Worm (Caenorhabditis elegans) whole organism, L4 larva: ENCODE data around the gene K12H4.5.

Experiments
- nhr-28 ChIP-seq: fragments of 150-350 bp; optimal IDR thresholded peaks from 2 replicates; lab custom pipeline; 2014; ENCODE audit warnings: missing biosample characterization, missing genetic modification characterization
- zip-11 ChIP-seq: fragments of 200-800 bp; sonication (Bioruptor generic); IDR thresholded peaks from 2 replicates; pipeline ENCODE4 v1.3.6; 2022; ENCODE audit warnings: missing genetic modification characterization, missing compliant biosample characterization

DNA sequence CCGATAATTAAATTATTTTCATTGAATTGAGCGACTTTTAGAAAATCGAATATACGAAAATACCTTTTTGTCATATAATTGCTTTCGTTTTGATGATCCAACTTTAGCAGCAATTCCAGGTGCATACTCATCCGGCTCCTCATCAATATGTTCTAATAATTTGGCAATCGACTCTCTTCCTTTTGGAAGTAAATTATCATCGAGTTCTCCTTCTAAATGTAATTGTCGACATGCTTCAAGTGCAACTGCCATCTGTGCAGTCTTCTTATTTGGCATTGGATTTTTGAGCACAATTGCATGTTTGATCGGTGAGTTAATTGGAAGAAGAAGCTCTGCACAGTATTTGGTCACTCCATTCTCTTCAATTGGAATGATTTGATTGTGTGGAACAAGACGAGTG, 32.9 kb downstream of the K12H4.5 start:
- no peak for TF ChIP-seq zip-11
- no peak for TF ChIP-seq nhr-28 (tag; lab: Kevin White, UChicago)
